Worm (Caenorhabditis elegans) whole organism, young adult: Measurements from ENCODE around the gene unc-53.
A peak's percentile ranks its signal among the peaks of the same experiment; 100 is the strongest.

Experiments
- B0261.1 ChIP-seq: sonication (generic microtip); optimal IDR thresholded peaks from 2 replicates; lab custom pipeline; 2016; ENCODE audit warnings: mild to moderate bottlenecking, missing genetic modification characterization, moderate library complexity, missing compliant biosample characterization
- C17E4.6 ChIP-seq: fragments of 200-800 bp; sonication (Bioruptor generic); IDR thresholded peaks from 2 replicates; pipeline ENCODE4 v1.3.6; 2022; ENCODE audit warnings: missing genetic modification reagents, missing genetic modification characterization, missing compliant biosample characterization
- F22D6.2 ChIP-seq: sonication (generic microtip); optimal IDR thresholded peaks from 2 replicates; lab custom pipeline; 2016; ENCODE audit warnings: mild to moderate bottlenecking, missing genetic modification characterization, missing compliant biosample characterization
- F23B12.7 ChIP-seq: sonication (generic microtip); optimal IDR thresholded peaks from 2 replicates; lab custom pipeline; 2017; ENCODE audit warnings: missing genetic modification characterization, mild to moderate bottlenecking, missing compliant biosample characterization, antibody characterized with exemption, moderate library complexity; ENCODE audit not compliant: insufficient read depth
- F49E8.2 ChIP-seq: sonication (generic microtip); optimal IDR thresholded peaks from 3 replicates; lab custom pipeline; 2017; ENCODE audit warnings: missing genetic modification characterization, mild to moderate bottlenecking, missing compliant biosample characterization, antibody characterized with exemption, moderate library complexity; ENCODE audit not compliant: insufficient read depth
- F52B5.7 ChIP-seq: sonication (generic microtip); optimal IDR thresholded peaks from 2 replicates; lab custom pipeline; 2016; ENCODE audit warnings: mild to moderate bottlenecking, missing genetic modification characterization, missing compliant biosample characterization
- F55B11.4 ChIP-seq: sonication (generic microtip); optimal IDR thresholded peaks from 2 replicates; lab custom pipeline; 2016; ENCODE audit warnings: missing compliant biosample characterization, missing genetic modification characterization, borderline replicate concordance; ENCODE audit not compliant: insufficient read depth
- K11D2.4 ChIP-seq: fragments of 200-800 bp; sonication (Bioruptor generic); IDR thresholded peaks from 2 replicates; pipeline ENCODE4 v1.3.6; 2022; ENCODE audit warnings: missing genetic modification reagents, missing genetic modification characterization, missing compliant biosample characterization
- K12H6.12 ChIP-seq: fragments of 200-800 bp; sonication (Bioruptor generic); optimal IDR thresholded peaks from 2 replicates; lab custom pipeline; 2018; ENCODE audit warnings: mild to moderate bottlenecking, missing genetic modification characterization, missing compliant biosample characterization
- T26A5.8 ChIP-seq: sonication (generic microtip); optimal IDR thresholded peaks from 2 replicates; lab custom pipeline; 2016; ENCODE audit warnings: missing genetic modification characterization, missing compliant biosample characterization
- Y53G8AR.9 ChIP-seq: fragments of 200-800 bp; sonication (Bioruptor generic); conservative IDR thresholded peaks from 2 replicates; pipeline ENCODE4 v1.3.6; 2022; ENCODE audit warnings: missing genetic modification reagents, missing genetic modification characterization, missing compliant biosample characterization
- atf-7 ChIP-seq: sonication (generic microtip); optimal IDR thresholded peaks from 2 replicates; lab custom pipeline; 2017; ENCODE audit warnings: mild to moderate bottlenecking, missing genetic modification characterization, missing compliant biosample characterization
- attf-5 ChIP-seq: fragments of 200-800 bp; sonication (Bioruptor generic); optimal IDR thresholded peaks from 2 replicates; lab custom pipeline; 2018; ENCODE audit warnings: mild to moderate bottlenecking, missing genetic modification characterization, missing compliant biosample characterization
- bed-2 ChIP-seq: fragments of 200-800 bp; sonication (Bioruptor generic); IDR thresholded peaks from 2 replicates; pipeline ENCODE4 v1.3.6; 2022; ENCODE audit warnings: missing genetic modification reagents, missing genetic modification characterization, missing compliant biosample characterization
- ccch-3 ChIP-seq: fragments of 200-800 bp; sonication (Bioruptor generic); optimal IDR thresholded peaks from 2 replicates; lab custom pipeline; 2018; ENCODE audit warnings: mild to moderate bottlenecking, missing genetic modification characterization, missing compliant biosample characterization
- cebp-1 ChIP-seq, 2 experiments: fragments of 200-800 bp in 1 of 2; sonication (Bioruptor generic) in 1 of 2; sonication (generic microtip) in 1 of 2; IDR thresholded peaks in 1 of 2; optimal IDR thresholded peaks in 1 of 2; 2 replicates each; pipeline versions ENCODE4 v1.3.6 to Lab custom; 2017 to 2022; ENCODE audit warnings: missing compliant biosample characterization in 2 of 2, missing genetic modification characterization in 2 of 2, mild to moderate bottlenecking in 1 of 2, missing genetic modification reagents in 1 of 2, moderate library complexity in 1 of 2
- ceh-27 ChIP-seq: fragments of 200-800 bp; sonication (Bioruptor generic); optimal IDR thresholded peaks from 2 replicates; lab custom pipeline; 2018; ENCODE audit warnings: mild to moderate bottlenecking, missing genetic modification characterization, moderate library complexity, missing compliant biosample characterization
- ceh-79 ChIP-seq: sonication (generic microtip); optimal IDR thresholded peaks from 2 replicates; lab custom pipeline; 2017; ENCODE audit warnings: mild to moderate bottlenecking, missing genetic modification characterization, missing compliant biosample characterization
- chd-7 ChIP-seq: sonication (generic microtip); optimal IDR thresholded peaks from 2 replicates; lab custom pipeline; 2016; ENCODE audit warnings: mild to moderate bottlenecking, missing genetic modification characterization, moderate library complexity, missing compliant biosample characterization
- dox-1 ChIP-seq: fragments of 200-800 bp; sonication (Bioruptor generic); IDR thresholded peaks from 2 replicates; pipeline ENCODE4 v1.3.6; 2022; ENCODE audit warnings: missing genetic modification reagents, missing genetic modification characterization, missing compliant biosample characterization
- egl-18 ChIP-seq: fragments of 200-800 bp; sonication (Bioruptor generic); IDR thresholded peaks from 2 replicates; pipeline ENCODE4 v1.3.6; 2022; ENCODE audit warnings: missing genetic modification reagents, missing genetic modification characterization, missing compliant biosample characterization
- ets-4 ChIP-seq: fragments of 200-800 bp; sonication (Bioruptor generic); optimal IDR thresholded peaks from 2 replicates; lab custom pipeline; 2018; ENCODE audit warnings: mild to moderate bottlenecking, missing genetic modification characterization, missing compliant biosample characterization
- gei-17 ChIP-seq: fragments of 200-800 bp; sonication (Bioruptor generic); optimal IDR thresholded peaks from 2 replicates; lab custom pipeline; 2018; ENCODE audit warnings: mild to moderate bottlenecking, missing genetic modification characterization, missing compliant biosample characterization
- hlh-12 ChIP-seq: sonication (generic microtip); optimal IDR thresholded peaks from 2 replicates; lab custom pipeline; 2016; ENCODE audit warnings: missing genetic modification characterization, missing compliant biosample characterization
- hrde-1 ChIP-seq: sonication (generic microtip); optimal IDR thresholded peaks from 2 replicates; lab custom pipeline; 2016; ENCODE audit warnings: missing genetic modification characterization, mild to moderate bottlenecking, missing compliant biosample characterization, moderate library complexity, missing genotype, missing genetic modification reagents, borderline replicate concordance
- lin-26 ChIP-seq: fragments of 200-800 bp; sonication (Bioruptor generic); IDR thresholded peaks from 2 replicates; pipeline ENCODE4 v1.3.6; 2022; ENCODE audit warnings: missing genetic modification reagents, missing genetic modification characterization, missing compliant biosample characterization
- lin-35 ChIP-seq, 3 experiments: fragments of 150-350 bp in 2 of 3; sonication (generic microtip) in 1 of 3; optimal IDR thresholded peaks; 2 replicates each; lab custom pipeline; 2014 to 2018; ENCODE audit warnings: missing biosample characterization in 3 of 3, missing genetic modification characterization in 3 of 3, missing genetic modification reagents in 3 of 3
- lin-40 ChIP-seq: sonication (generic microtip); optimal IDR thresholded peaks from 2 replicates; lab custom pipeline; 2016; ENCODE audit warnings: missing genetic modification characterization, mild to moderate bottlenecking, missing compliant biosample characterization, missing genotype, missing genetic modification reagents
- madf-3 ChIP-seq: fragments of 200-800 bp; sonication (Bioruptor generic); IDR thresholded peaks from 2 replicates; pipeline ENCODE4 v1.3.6; 2022; ENCODE audit warnings: missing genetic modification reagents, missing genetic modification characterization, missing compliant biosample characterization
- madf-6 ChIP-seq: fragments of 200-800 bp; sonication (Bioruptor generic); IDR thresholded peaks from 2 replicates; pipeline ENCODE4 v1.3.6; 2022; ENCODE audit warnings: missing genetic modification reagents, missing genetic modification characterization, missing compliant biosample characterization
- mcd-1 ChIP-seq: fragments of 200-800 bp; sonication (Bioruptor generic); IDR thresholded peaks from 2 replicates; pipeline ENCODE4 v1.3.6; 2022; ENCODE audit warnings: missing genetic modification reagents, missing genetic modification characterization, missing compliant biosample characterization
- nfya-2 ChIP-seq: fragments of 200-800 bp; sonication (Bioruptor generic); IDR thresholded peaks from 2 replicates; pipeline ENCODE4 v1.3.6; 2022; ENCODE audit warnings: missing genetic modification reagents, missing genetic modification characterization, missing compliant biosample characterization
- pbrm-1 ChIP-seq: fragments of 200-800 bp; sonication (Bioruptor generic); IDR thresholded peaks from 2 replicates; pipeline ENCODE4 v1.3.6; 2022; ENCODE audit warnings: missing genetic modification reagents, missing genetic modification characterization, missing compliant biosample characterization
- pha-4 ChIP-seq: fragments of 150-350 bp; sonication (generic microtip); optimal IDR thresholded peaks from 2 replicates; lab custom pipeline; 2014; ENCODE audit warnings: missing biosample characterization, missing genetic modification reagents, missing genetic modification characterization
- rcor-1 ChIP-seq: fragments of 200-800 bp; sonication (Bioruptor generic); IDR thresholded peaks from 2 replicates; pipeline ENCODE4 v1.3.6; 2022; ENCODE audit warnings: missing genetic modification reagents, missing genetic modification characterization, missing compliant biosample characterization
- rpc-1 ChIP-seq, 2 experiments: fragments of 150-350 bp in 1 of 2; sonication (generic microtip) in 1 of 2; optimal IDR thresholded peaks; 2 replicates each; lab custom pipeline; 2014 to 2018; ENCODE audit warnings: missing biosample characterization in 1 of 2, missing genetic modification characterization in 1 of 2, missing genetic modification reagents in 1 of 2, missing genotype in 1 of 2
- sea-2 ChIP-seq: fragments of 200-800 bp; sonication (Bioruptor generic); IDR thresholded peaks from 2 replicates; pipeline ENCODE4 v1.3.6; 2022; ENCODE audit warnings: missing genetic modification characterization, missing compliant biosample characterization
- snpc-3.4 ChIP-seq: sonication (generic microtip); optimal IDR thresholded peaks from 2 replicates; lab custom pipeline; 2017; ENCODE audit warnings: missing genetic modification characterization, mild to moderate bottlenecking, missing compliant biosample characterization, antibody characterized with exemption, moderate library complexity, missing genotype, missing genetic modification reagents
- snpc-4 ChIP-seq, 5 experiments: fragments of 150-350 bp in 1 of 5; sonication (generic microtip) in 4 of 5; optimal IDR thresholded peaks; 2 replicates each; lab custom pipeline; 2014 to 2018; ENCODE audit warnings: missing genetic modification characterization in 5 of 5, missing biosample characterization in 3 of 5, antibody characterized with exemption in 2 of 5, mild to moderate bottlenecking in 2 of 5, missing compliant biosample characterization in 2 of 5, missing genotype in 2 of 5, moderate library complexity in 2 of 5, missing genetic modification reagents in 1 of 5
- zfh-2 ChIP-seq: fragments of 200-800 bp; sonication (Bioruptor generic); conservative IDR thresholded peaks from 2 replicates; pipeline ENCODE4 v1.3.6; 2022; ENCODE audit warnings: missing genetic modification reagents, missing genetic modification characterization, missing compliant biosample characterization
- zim-3 ChIP-seq: sonication (generic microtip); optimal IDR thresholded peaks from 2 replicates; lab custom pipeline; 2017; ENCODE audit warnings: mild to moderate bottlenecking, missing genetic modification characterization, moderate library complexity, missing compliant biosample characterization
- ztf-22 ChIP-seq: fragments of 200-800 bp; sonication (Bioruptor generic); optimal IDR thresholded peaks from 2 replicates; lab custom pipeline; 2018; ENCODE audit warnings: mild to moderate bottlenecking, missing genetic modification characterization, moderate library complexity, missing compliant biosample characterization
- ztf-28 ChIP-seq: fragments of 200-800 bp; sonication (Bioruptor generic); IDR thresholded peaks from 2 replicates; pipeline ENCODE4 v1.3.6; 2022; ENCODE audit warnings: missing genetic modification reagents, missing genetic modification characterization, missing compliant biosample characterization
- ztf-6 ChIP-seq: fragments of 200-800 bp; sonication (Bioruptor generic); IDR thresholded peaks from 2 replicates; pipeline ENCODE4 v1.3.6; 2022; ENCODE audit warnings: missing genetic modification reagents, missing genetic modification characterization, missing compliant biosample characterization

Gene unc-53

ce11 chrII:11042878-11043331 lies 46.4 kb downstream of the unc-53 start (continued):
- TF ChIP-seq ztf-22 (GFP tag; lab: Kevin White, UChicago) (peak; percentile 11), T26A5.8 (no peak), F49E8.2 (tag; lab: Kevin White, UChicago) (no peak), K11D2.4 (GFP tag; lab: Robert Waterston, UW) (0 out of 2 replicates have a peak, but pooled peaks have one; percentile 40), sea-2 (no peak), ets-4 (GFP tag; lab: Kevin White, UChicago) (peak; percentile 16)

ce11 chrII:11041846-11042262 lies 47.4 kb downstream of the unc-53 start:
- peak; percentile 10 for TF ChIP-seq atf-7 (tag; lab: Kevin White, UChicago)
- TF ChIP-seq F49E8.2 (tag; lab: Kevin White, UChicago): no peak
- TF ChIP-seq madf-3: 0 out of 2 replicates have a peak, but pooled peaks have one; percentile 44
- TF ChIP-seq mcd-1 (GFP tag; lab: Robert Waterston, UW): 0 out of 2 replicates have a peak, but pooled peaks have one; percentile 24
- TF ChIP-seq pha-4: no peak
- no peak for TF ChIP-seq hlh-12
- TF ChIP-seq F22D6.2: no peak
- peak; percentile 8 for TF ChIP-seq lin-40 (tag; lab: Kevin White, UChicago)
- TF ChIP-seq snpc-3.4 (tag; lab: Kevin White, UChicago): no peak
- no peak for TF ChIP-seq zim-3 (tag; lab: Kevin White, UChicago)
- TF ChIP-seq attf-5: peak; percentile 36
- no peak for TF ChIP-seq sea-2
- peak; percentile 31; the same call in 1 of the 2 replicates for TF ChIP-seq zfh-2 (GFP tag; lab: Robert Waterston, UW)
- TF ChIP-seq nfya-2 (GFP tag; lab: Robert Waterston, UW): no peak
- no peak for TF ChIP-seq bed-2
- TF ChIP-seq C17E4.6 (GFP tag; lab: Robert Waterston, UW): no peak
- peak; percentile 15 for TF ChIP-seq K12H6.12 (tag; lab: Kevin White, UChicago)
- no peak for TF ChIP-seq dox-1 (GFP tag; lab: Robert Waterston, UW)
- no peak for TF ChIP-seq snpc-4 (GFP tag; optimal IDR thresholded peaks at IDR 0.05; lab: Kevin White, UChicago)
- TF ChIP-seq snpc-4 (tag; optimal IDR thresholded peaks at IDR 0.05; lab: Kevin White, UChicago): peak in 2 of 4 experiments; percentile 5 to 11
- TF ChIP-seq lin-26: 0 out of 2 replicates have a peak, but pooled peaks have one; percentile 24
- TF ChIP-seq ccch-3 (GFP tag; lab: Kevin White, UChicago): no peak
- TF ChIP-seq F55B11.4 (tag; lab: Kevin White, UChicago): no peak
- peak in 1 of 3 experiments; percentile 25 for TF ChIP-seq lin-35 (GFP tag; optimal IDR thresholded peaks at IDR 0.05; lab: Kevin White, UChicago)
- 0 out of 2 replicates have a peak, but pooled peaks have one; percentile 33 for TF ChIP-seq pbrm-1
- no peak for TF ChIP-seq ztf-6
- TF ChIP-seq rpc-1 (optimal IDR thresholded peaks at IDR 0.05; lab: Kevin White, UChicago): no peak
- no peak for TF ChIP-seq rpc-1 (tag; optimal IDR thresholded peaks at IDR 0.05; lab: Kevin White, UChicago)
- TF ChIP-seq rcor-1 (GFP tag; lab: Robert Waterston, UW): no peak
- TF ChIP-seq cebp-1 (GFP tag; IDR thresholded peaks at IDR 0.05; lab: Robert Waterston, UW): no peak
- TF ChIP-seq cebp-1 (tag; optimal IDR thresholded peaks at IDR 0.05; lab: Kevin White, UChicago): peak; percentile 18
- TF ChIP-seq gei-17: no peak
- no peak for TF ChIP-seq Y53G8AR.9 (GFP tag; lab: Robert Waterston, UW)

- TF ChIP-seq pbrm-1 (no peak), K12H6.12 (tag; lab: Kevin White, UChicago) (no peak), ceh-79 (tag; lab: Kevin White, UChicago) (no peak), B0261.1 (tag; lab: Kevin White, UChicago) (no peak), F52B5.7 (tag; lab: Kevin White, UChicago) (no peak), Y53G8AR.9 (GFP tag; lab: Robert Waterston, UW) (no peak), ceh-27 (GFP tag; lab: Kevin White, UChicago) (no peak), lin-35 (GFP tag; optimal IDR thresholded peaks at IDR 0.05; lab: Kevin White, UChicago) (no peak), ztf-28 (GFP tag; lab: Robert Waterston, UW) (no peak), lin-40 (tag; lab: Kevin White, UChicago) (no peak), hrde-1 (tag; lab: Kevin White, UChicago) (no peak), madf-6 (no peak), egl-18 (no peak), F23B12.7 (tag; lab: Kevin White, UChicago) (no peak), chd-7 (tag; lab: Kevin White, UChicago) (no peak)
Observed at ce11 chrII:11041027-11041426, 48.2 kb downstream of the unc-53 start, which contains the start of gene cey-1. TSS of gene cey-1 (minus strand) at chrII:11041206.
